Worm (Caenorhabditis elegans) whole organism, L3 larva: ENCODE measurements around the gene flp-27.

Experiments used
- ceh-82 ChIP-seq: fragments of 150-350 bp; optimal IDR thresholded peaks from 2 replicates; lab custom pipeline; 2014; ENCODE audit warnings: missing biosample characterization, missing genetic modification characterization
- elt-1 ChIP-seq: fragments of 150-350 bp; optimal IDR thresholded peaks from 2 replicates; lab custom pipeline; 2014; ENCODE audit warnings: missing biosample characterization, missing genetic modification characterization
- elt-3 ChIP-seq, 3 experiments: fragments of 150-350 bp in 1 of 3; sonication (generic microtip) in 2 of 3; optimal IDR thresholded peaks; 2 replicates in 2 of 3; 4 replicates in 1 of 3; lab custom pipeline; 2014 to 2017; ENCODE audit warnings: missing biosample characterization in 3 of 3, missing genetic modification characterization in 3 of 3
- jun-1 ChIP-seq: fragments of 150-350 bp; optimal IDR thresholded peaks from 2 replicates; lab custom pipeline; 2014; ENCODE audit warnings: missing biosample characterization, missing genetic modification reagents, missing genetic modification characterization
- lsy-12 ChIP-seq: sonication (generic microtip); optimal IDR thresholded peaks from 2 replicates; lab custom pipeline; 2016; ENCODE audit warnings: mild to moderate bottlenecking, missing genetic modification characterization, missing compliant biosample characterization
- nhr-76 ChIP-seq: fragments of 150-350 bp; sonication (generic microtip); optimal IDR thresholded peaks from 5 replicates; lab custom pipeline; 2014; ENCODE audit warnings: missing biosample characterization, missing genetic modification characterization
- ztf-11 ChIP-seq: fragments of 150-350 bp; optimal IDR thresholded peaks from 2 replicates; lab custom pipeline; 2014; ENCODE audit warnings: missing biosample characterization, missing genetic modification characterization

ce11 chrII:5638059-5638458, 42.7 kb upstream of the flp-27 start, which contains the start of gene F59E12.3:
- TF ChIP-seq ceh-82 (tag; lab: Kevin White, UChicago) (no peak), jun-1 (tag; lab: Kevin White, UChicago) (no peak), nhr-76 (tag; lab: Kevin White, UChicago) (no peak), lsy-12 (tag; lab: Kevin White, UChicago) (no peak), ztf-11 (no peak), elt-3 (tag; optimal IDR thresholded peaks at IDR 0.05; lab: Kevin White, UChicago) (no peak), elt-1 (no peak)
